Worm (Caenorhabditis elegans) whole organism, L1 larva: ENCODE measurements around the gene mks-3.

Experiments used
- aly-2 ChIP-seq: fragments of 150-350 bp; optimal IDR thresholded peaks from 2 replicates; lab custom pipeline; 2014; ENCODE audit warnings: missing biosample characterization, missing genetic modification characterization
- fkh-10 ChIP-seq: sonication (generic microtip); optimal IDR thresholded peaks from 2 replicates; lab custom pipeline; 2017; ENCODE audit warnings: missing biosample characterization, missing genetic modification reagents, missing genetic modification characterization
- isw-1 ChIP-seq: fragments of 200-800 bp; sonication (Bioruptor generic); IDR thresholded peaks from 2 replicates; pipeline ENCODE4 v1.3.6; 2022; ENCODE audit warnings: missing genetic modification characterization, missing compliant biosample characterization
- lin-39 ChIP-seq: fragments of 150-350 bp; optimal IDR thresholded peaks from 2 replicates; lab custom pipeline; 2014; ENCODE audit warnings: missing biosample characterization, missing genetic modification reagents, missing genetic modification characterization
- lir-3 ChIP-seq: sonication (generic microtip); optimal IDR thresholded peaks from 2 replicates; lab custom pipeline; 2016; ENCODE audit warnings: mild to moderate bottlenecking, missing genetic modification characterization, moderate library complexity, missing compliant biosample characterization; ENCODE audit not compliant: poor library complexity
- nhr-12 ChIP-seq: sonication (generic microtip); optimal IDR thresholded peaks from 2 replicates; lab custom pipeline; 2017; ENCODE audit warnings: missing biosample characterization, missing genetic modification characterization
- pqm-1 ChIP-seq: sonication (generic microtip); optimal IDR thresholded peaks from 3 replicates; lab custom pipeline; 2017; ENCODE audit warnings: missing biosample characterization, missing genetic modification characterization
- xbp-1 ChIP-seq: sonication (generic microtip); optimal IDR thresholded peaks from 2 replicates; lab custom pipeline; 2016; ENCODE audit warnings: missing genetic modification characterization, missing compliant biosample characterization

DNA sequence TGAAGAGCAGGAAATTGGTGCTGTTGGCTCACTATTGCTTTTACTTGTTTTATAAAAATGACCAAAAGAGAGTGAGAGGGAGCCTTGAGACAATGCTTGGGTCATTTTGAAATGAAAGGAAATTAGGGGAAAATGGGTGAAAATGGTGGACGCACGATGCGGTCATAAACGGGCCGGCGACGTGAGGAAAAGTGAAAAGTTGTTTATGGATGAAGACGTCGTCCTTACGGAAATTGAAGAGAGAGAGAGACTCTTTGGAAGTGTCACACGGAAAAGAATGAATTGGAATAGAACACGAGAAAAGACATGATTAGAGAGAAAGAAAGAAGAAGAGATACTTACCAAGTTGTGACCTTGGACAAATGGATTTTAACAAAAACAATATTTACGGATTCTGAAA lies 38.1 kb upstream of the mks-3 start:
- no peak for TF ChIP-seq aly-2
- TF ChIP-seq pqm-1: no peak
- no peak for TF ChIP-seq fkh-10 (GFP tag; lab: Kevin White, UChicago)
- no peak for TF ChIP-seq nhr-12 (tag; lab: Kevin White, UChicago)
- no peak for TF ChIP-seq xbp-1 (tag; lab: Kevin White, UChicago)
- no peak for TF ChIP-seq lin-39 (tag; lab: Kevin White, UChicago)
- TF ChIP-seq lir-3 (tag; lab: Kevin White, UChicago): no peak
- TF ChIP-seq isw-1 (GFP tag; lab: Robert Waterston, UW): no peak
